Worm (Caenorhabditis elegans): ENCODE measurements around the gene K05B2.2.

Gene K05B2.2

DNA sequence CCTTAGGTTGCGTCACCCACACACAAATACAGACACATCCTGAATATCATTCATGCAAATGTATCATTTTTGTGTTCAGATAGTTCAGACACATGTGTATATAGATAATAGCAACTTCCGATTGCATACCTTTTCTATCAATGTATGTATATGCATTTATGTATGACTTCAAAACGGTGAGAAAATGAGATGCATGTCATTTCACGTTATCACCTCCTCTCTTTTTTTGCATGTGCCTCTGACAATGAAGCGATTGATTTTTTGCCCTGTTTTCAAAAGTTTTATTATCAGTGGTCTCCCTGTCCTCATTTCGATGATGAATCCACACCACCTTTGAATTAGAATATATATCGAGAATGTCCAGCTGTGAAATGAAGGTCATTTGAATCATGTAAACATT lies at the start of gene K05B2.2:
TSS of gene K05B2.2 (plus strand) at position 278 of the 400 bp plus-strand sequence.
- TF ChIP-seq ztf-11 (tag; optimal IDR thresholded peaks at IDR 0.05) (no peak), zip-8 (tag; optimal IDR thresholded peaks at IDR 0.05) (peak; percentile 23)

DNA sequence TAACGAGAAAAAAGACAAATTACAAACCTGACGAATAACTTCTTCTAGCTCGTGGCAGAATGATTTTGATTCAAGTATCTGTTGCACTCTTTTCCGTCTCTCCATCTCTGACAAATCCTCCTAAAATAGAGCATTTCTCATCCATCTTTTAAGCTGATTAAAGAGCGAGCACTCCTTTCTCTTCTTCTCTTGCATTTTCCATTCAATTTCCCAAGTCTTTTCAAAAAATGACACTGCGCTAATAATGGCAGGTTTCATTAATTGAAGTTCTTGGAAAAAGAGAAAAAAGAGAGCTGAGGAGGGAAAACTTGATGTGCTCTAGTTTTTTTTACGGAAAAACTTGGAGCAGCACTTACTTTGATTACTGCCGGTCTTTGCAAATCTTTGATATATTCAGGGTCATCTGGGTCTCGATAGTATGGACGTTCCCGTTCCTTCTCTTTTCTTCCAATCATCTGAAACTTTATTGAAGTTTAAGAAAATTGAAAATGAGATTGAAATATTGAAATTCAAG lies 46.2 kb upstream of the K05B2.2 start, which contains the start of gene add-1:
TSS of gene add-1 (minus strand) at position 464 of the 514 bp plus-strand sequence.
- no peak for TF ChIP-seq sptf-1 (tag; optimal IDR thresholded peaks at IDR 0.05)
- no peak for TF ChIP-seq snpc-4 (tag; optimal IDR thresholded peaks at IDR 0.05)
- no peak for TF ChIP-seq flh-1 (GFP tag; optimal IDR thresholded peaks at IDR 0.05)
- TF ChIP-seq M03D4.4 (tag; optimal IDR thresholded peaks at IDR 0.05): no peak
- TF ChIP-seq ces-1 (GFP tag; optimal IDR thresholded peaks at IDR 0.05): peak; percentile 79

DNA sequence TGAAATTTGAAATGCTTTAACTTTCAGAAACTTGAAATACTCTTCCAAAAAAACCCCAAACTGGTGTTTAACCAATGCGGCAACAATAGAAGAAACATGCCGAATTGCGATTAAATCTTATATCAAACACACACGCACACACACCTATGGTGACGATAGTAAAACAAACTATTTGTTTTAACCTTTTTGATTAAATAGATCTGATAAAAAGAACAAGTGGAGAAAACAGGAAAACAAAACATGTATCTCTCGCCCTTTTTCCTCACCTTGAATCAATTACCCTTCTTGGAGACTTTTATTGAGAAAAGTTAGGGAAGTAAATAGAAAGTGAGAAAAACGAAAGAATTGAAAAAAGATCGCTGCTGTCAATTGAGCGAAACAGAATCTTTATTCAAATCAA lies 44.5 kb upstream of the K05B2.2 start:
- no peak for TF ChIP-seq lsy-2 (tag; optimal IDR thresholded peaks at IDR 0.05)

DNA sequence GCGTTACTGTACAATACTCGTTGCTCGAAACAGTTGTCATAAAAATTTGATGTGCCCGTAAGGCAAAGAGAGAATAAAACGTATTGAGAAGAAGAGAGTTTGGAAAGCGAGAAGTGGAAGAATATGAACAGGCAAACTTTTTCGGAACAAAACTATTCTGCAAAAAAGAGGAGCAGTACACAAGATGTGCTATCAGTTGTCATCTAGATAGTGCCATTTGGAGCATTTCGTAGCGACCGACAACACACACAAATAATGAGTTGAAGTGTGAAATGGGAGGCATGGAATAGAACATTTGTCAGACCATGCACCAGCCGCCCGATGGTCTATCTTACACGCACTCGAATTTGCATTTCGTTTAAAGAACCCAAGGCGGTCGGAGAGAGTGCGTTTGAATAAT lies 43.8 kb upstream of the K05B2.2 start:
- no peak for TF ChIP-seq nhr-237 (tag; optimal IDR thresholded peaks at IDR 0.05)
- TF ChIP-seq drap-1 (GFP tag; optimal IDR thresholded peaks at IDR 0.05): no peak
- no peak for TF ChIP-seq pha-4 (tag; optimal IDR thresholded peaks at IDR 0.05)
- no peak for TF ChIP-seq hlh-1 (tag; optimal IDR thresholded peaks at IDR 0.05)
- TF ChIP-seq flh-1 (GFP tag; optimal IDR thresholded peaks at IDR 0.05): no peak
- TF ChIP-seq blmp-1 (tag; optimal IDR thresholded peaks at IDR 0.05): no peak
- no peak for TF ChIP-seq elt-1 (tag; optimal IDR thresholded peaks at IDR 0.05; ENCODE audit: borderline replicate concordance, insufficient read depth)
- TF ChIP-seq mls-2 (tag; optimal IDR thresholded peaks at IDR 0.05): no peak
- TF ChIP-seq lin-32 (GFP tag; optimal IDR thresholded peaks at IDR 0.05): no peak
- TF ChIP-seq mab-5 (tag; optimal IDR thresholded peaks at IDR 0.05): no peak
- no peak for TF ChIP-seq tbx-8 (GFP tag; optimal IDR thresholded peaks at IDR 0.05)
- no peak for TF ChIP-seq nhr-2 (tag; optimal IDR thresholded peaks at IDR 0.05)
- TF ChIP-seq ceh-39 (tag; optimal IDR thresholded peaks at IDR 0.05): no peak
- no peak for TF ChIP-seq unc-39 (tag; optimal IDR thresholded peaks at IDR 0.05)
- no peak for TF ChIP-seq ces-1 (GFP tag; optimal IDR thresholded peaks at IDR 0.05)

DNA sequence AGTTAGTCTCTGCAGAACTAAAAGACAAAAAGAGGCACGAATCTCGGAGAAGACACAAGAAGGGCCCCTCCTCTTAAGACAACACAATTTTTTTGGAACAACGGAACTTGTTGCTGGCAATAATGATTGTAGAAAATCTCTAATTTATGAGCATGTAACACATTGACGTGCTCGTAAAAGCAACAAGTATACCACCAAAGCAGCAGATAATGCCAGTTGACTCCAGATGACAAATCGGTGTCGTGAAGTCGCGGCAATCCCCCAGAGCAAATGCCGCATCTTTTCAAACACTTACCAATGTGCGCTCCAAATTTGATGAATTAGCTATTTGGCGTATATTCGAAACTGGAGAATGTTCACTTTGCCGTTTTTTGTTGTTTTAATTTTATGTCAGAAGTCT lies 41.7 kb upstream of the K05B2.2 start:
- TF ChIP-seq unc-39 (tag; optimal IDR thresholded peaks at IDR 0.05) (no peak), lin-13 (tag; optimal IDR thresholded peaks at IDR 0.05) (no peak), ham-2 (GFP tag; optimal IDR thresholded peaks at IDR 0.05) (no peak), nhr-76 (tag; optimal IDR thresholded peaks at IDR 0.05) (no peak), ceh-39 (tag; optimal IDR thresholded peaks at IDR 0.05) (no peak), tbx-8 (GFP tag; optimal IDR thresholded peaks at IDR 0.05) (no peak), elt-1 (tag; optimal IDR thresholded peaks at IDR 0.05; ENCODE audit: borderline replicate concordance, insufficient read depth) (no peak), ces-1 (GFP tag; optimal IDR thresholded peaks at IDR 0.05) (no peak), mls-2 (tag; optimal IDR thresholded peaks at IDR 0.05) (no peak), snpc-4 (tag; optimal IDR thresholded peaks at IDR 0.05) (no peak), nhr-237 (tag; optimal IDR thresholded peaks at IDR 0.05) (no peak), M03D4.4 (tag; optimal IDR thresholded peaks at IDR 0.05) (no peak), zip-8 (tag; optimal IDR thresholded peaks at IDR 0.05) (no peak)

DNA sequence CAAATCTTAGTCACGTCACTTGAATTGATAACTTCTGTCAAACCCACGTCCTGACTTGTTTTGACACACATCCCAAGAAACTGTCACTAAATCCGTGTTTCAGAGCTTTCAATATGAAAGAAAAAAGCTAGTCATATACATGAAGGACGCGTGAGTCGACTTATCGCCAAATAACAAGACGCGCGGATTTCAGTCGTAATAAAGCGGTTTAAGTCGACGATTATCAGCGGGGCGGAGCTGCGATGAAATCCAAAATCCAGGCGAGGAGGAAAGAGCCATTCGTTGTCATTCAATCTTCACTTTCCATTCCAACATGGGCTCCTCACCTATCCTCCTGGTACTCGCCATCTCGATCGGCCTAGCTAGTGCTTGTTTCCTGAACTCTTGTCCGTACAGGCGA lies 40.1 kb upstream of the K05B2.2 start, which contains the start of gene ntc-1:
TSS of gene ntc-1 (plus strand) at position 301 of the 400 bp plus-strand sequence.
- TF ChIP-seq ceh-39 (tag; optimal IDR thresholded peaks at IDR 0.05) (no peak), mls-2 (tag; optimal IDR thresholded peaks at IDR 0.05) (no peak), nhr-12 (tag; optimal IDR thresholded peaks at IDR 0.05) (no peak), ces-1 (GFP tag; optimal IDR thresholded peaks at IDR 0.05) (no peak), unc-39 (tag; optimal IDR thresholded peaks at IDR 0.05) (no peak), cnd-1 (tag; optimal IDR thresholded peaks at IDR 0.05) (no peak), drap-1 (GFP tag; optimal IDR thresholded peaks at IDR 0.05) (no peak), bed-3 (GFP tag; optimal IDR thresholded peaks at IDR 0.05) (no peak), sem-2 (GFP tag; optimal IDR thresholded peaks at IDR 0.05) (no peak), elt-1 (tag; optimal IDR thresholded peaks at IDR 0.05; ENCODE audit: borderline replicate concordance, insufficient read depth) (no peak), nhr-76 (tag; optimal IDR thresholded peaks at IDR 0.05) (no peak), ztf-11 (tag; optimal IDR thresholded peaks at IDR 0.05) (no peak), elt-3 (tag; optimal IDR thresholded peaks at IDR 0.05) (no peak), unc-62 (GFP tag; optimal IDR thresholded peaks at IDR 0.05) (no peak), nhr-28 (tag; optimal IDR thresholded peaks at IDR 0.05) (no peak), unc-120 (tag; optimal IDR thresholded peaks at IDR 0.05; ENCODE audit: poor library complexity, severe bottlenecking) (no peak), ham-2 (GFP tag; optimal IDR thresholded peaks at IDR 0.05) (no peak), zip-8 (tag; optimal IDR thresholded peaks at IDR 0.05) (no peak), M03D4.4 (tag; optimal IDR thresholded peaks at IDR 0.05) (no peak), hlh-1 (tag; optimal IDR thresholded peaks at IDR 0.05) (no peak)
